Worm (Caenorhabditis elegans) whole organism, L1 larva: ENCODE results near the gene cyk-7.

Experiments used
- Y116A8C.19 ChIP-seq: sonication (generic microtip); optimal IDR thresholded peaks from 2 replicates; lab custom pipeline; 2016; ENCODE audit warnings: missing compliant biosample characterization, missing genetic modification characterization, borderline replicate concordance
- aha-1 ChIP-seq: fragments of 150-350 bp; optimal IDR thresholded peaks from 2 replicates; lab custom pipeline; 2014; ENCODE audit warnings: missing biosample characterization, missing genetic modification characterization
- alr-1 ChIP-seq: fragments of 200-800 bp; sonication (Bioruptor generic); optimal IDR thresholded peaks from 2 replicates; lab custom pipeline; 2018; ENCODE audit warnings: borderline replicate concordance, mild to moderate bottlenecking, missing genetic modification characterization, missing compliant biosample characterization
- aly-2 ChIP-seq: fragments of 150-350 bp; optimal IDR thresholded peaks from 2 replicates; lab custom pipeline; 2014; ENCODE audit warnings: missing biosample characterization, missing genetic modification characterization
- ama-1 ChIP-seq: fragments of 150-350 bp; optimal IDR thresholded peaks from 2 replicates; lab custom pipeline; 2014
- ceh-8 ChIP-seq: fragments of 200-800 bp; sonication (Bioruptor generic); optimal IDR thresholded peaks from 2 replicates; lab custom pipeline; 2018; ENCODE audit warnings: mild to moderate bottlenecking, missing genetic modification characterization, moderate library complexity, missing compliant biosample characterization
- ceh-82 ChIP-seq, 3 experiments: fragments of 150-350 bp in 1 of 3; sonication (generic microtip) in 2 of 3; optimal IDR thresholded peaks; 2 replicates each; lab custom pipeline; 2014 to 2017; ENCODE audit warnings: missing biosample characterization in 3 of 3, missing genetic modification characterization in 3 of 3
- dpl-1 ChIP-seq, 3 experiments: fragments of 150-350 bp in 2 of 3; sonication (generic microtip) in 1 of 3; optimal IDR thresholded peaks; 2 replicates each; lab custom pipeline; 2014 to 2017; ENCODE audit warnings: missing biosample characterization in 3 of 3, missing genetic modification characterization in 3 of 3, missing genetic modification reagents in 3 of 3
- dsc-1 ChIP-seq: sonication (generic microtip); optimal IDR thresholded peaks from 2 replicates; lab custom pipeline; 2016; ENCODE audit warnings: mild to moderate bottlenecking, missing genetic modification characterization, missing compliant biosample characterization
- efl-1 ChIP-seq, 4 experiments: fragments of 150-350 bp; optimal IDR thresholded peaks in 3 of 4; peaks in 1 of 4; 1 replicate in 1 of 4; 2 replicates in 3 of 4; lab custom pipeline; 2014; ENCODE audit warnings: missing biosample characterization in 2 of 4, missing genetic modification characterization in 2 of 4, missing genetic modification reagents in 2 of 4
- egl-13 ChIP-seq: sonication (generic microtip); optimal IDR thresholded peaks from 2 replicates; lab custom pipeline; 2016; ENCODE audit warnings: missing genotype, missing genetic modification reagents, missing genetic modification characterization, missing compliant biosample characterization
- egl-27 ChIP-seq, 2 experiments: fragments of 150-350 bp in 1 of 2; sonication (generic microtip); optimal IDR thresholded peaks; 3 replicates each; lab custom pipeline; 2017 to 2018; ENCODE audit warnings: missing biosample characterization in 2 of 2, missing genetic modification characterization in 2 of 2, missing genetic modification reagents in 2 of 2
- elt-2 ChIP-seq: sonication (generic microtip); optimal IDR thresholded peaks from 2 replicates; lab custom pipeline; 2016; ENCODE audit warnings: missing genetic modification characterization, mild to moderate bottlenecking, inconsistent platforms, missing compliant biosample characterization, missing genetic modification reagents
- elt-3 ChIP-seq, 6 experiments: fragments of 150-350 bp in 1 of 6; sonication (generic microtip); optimal IDR thresholded peaks; 2 replicates each; lab custom pipeline; 2017 to 2018; ENCODE audit warnings: missing biosample characterization in 6 of 6, missing genetic modification characterization in 6 of 6, inconsistent platforms in 1 of 6
- fos-1 ChIP-seq: fragments of 150-350 bp; optimal IDR thresholded peaks from 2 replicates; lab custom pipeline; 2014; ENCODE audit warnings: missing biosample characterization, missing genetic modification characterization
- hlh-17 ChIP-seq: fragments of 200-800 bp; sonication (Bioruptor generic); optimal IDR thresholded peaks from 2 replicates; lab custom pipeline; 2018; ENCODE audit warnings: missing genetic modification characterization, mild to moderate bottlenecking, missing compliant biosample characterization, moderate library complexity, borderline replicate concordance
- hpl-2 ChIP-seq: fragments of 150-350 bp; optimal IDR thresholded peaks from 2 replicates; lab custom pipeline; 2014; ENCODE audit warnings: missing biosample characterization, missing genetic modification reagents, missing genetic modification characterization
- irx-1 ChIP-seq: sonication (generic microtip); optimal IDR thresholded peaks from 2 replicates; lab custom pipeline; 2016; ENCODE audit warnings: missing genetic modification characterization, missing compliant biosample characterization
- isw-1 ChIP-seq: fragments of 200-800 bp; sonication (Bioruptor generic); IDR thresholded peaks from 2 replicates; pipeline ENCODE4 v1.3.6; 2022; ENCODE audit warnings: missing genetic modification characterization, missing compliant biosample characterization
- lin-13 ChIP-seq: fragments of 150-350 bp; optimal IDR thresholded peaks from 2 replicates; lab custom pipeline; 2014; ENCODE audit warnings: missing biosample characterization, missing genetic modification reagents, missing genetic modification characterization
- lin-14 ChIP-seq: fragments of 200-800 bp; sonication (Bioruptor generic); optimal IDR thresholded peaks from 2 replicates; lab custom pipeline; 2018; ENCODE audit warnings: mild to moderate bottlenecking, missing genetic modification characterization, moderate library complexity, missing compliant biosample characterization
- lin-15B ChIP-seq: fragments of 150-350 bp; sonication (generic microtip); optimal IDR thresholded peaks from 3 replicates; lab custom pipeline; 2014; ENCODE audit warnings: missing biosample characterization, missing genetic modification characterization
- lin-35 ChIP-seq, 2 experiments: fragments of 150-350 bp; optimal IDR thresholded peaks; 2 replicates each; lab custom pipeline; 2014; ENCODE audit warnings: missing biosample characterization in 2 of 2, missing genetic modification characterization in 2 of 2, missing genetic modification reagents in 2 of 2
- lin-39 ChIP-seq: fragments of 150-350 bp; optimal IDR thresholded peaks from 2 replicates; lab custom pipeline; 2014; ENCODE audit warnings: missing biosample characterization, missing genetic modification reagents, missing genetic modification characterization
- lir-3 ChIP-seq: sonication (generic microtip); optimal IDR thresholded peaks from 2 replicates; lab custom pipeline; 2016; ENCODE audit warnings: mild to moderate bottlenecking, missing genetic modification characterization, moderate library complexity, missing compliant biosample characterization; ENCODE audit not compliant: poor library complexity
- lsy-2 ChIP-seq, 2 experiments: fragments of 150-350 bp; optimal IDR thresholded peaks; 2 replicates each; lab custom pipeline; 2014; ENCODE audit warnings: missing biosample characterization in 2 of 2, missing genetic modification characterization in 2 of 2
- mab-9 ChIP-seq: fragments of 200-800 bp; sonication (Bioruptor generic); IDR thresholded peaks from 2 replicates; pipeline ENCODE4 v1.3.6; 2022; ENCODE audit warnings: missing genetic modification reagents, missing genetic modification characterization, missing compliant biosample characterization
- mdl-1 ChIP-seq, 2 experiments: fragments of 150-350 bp; optimal IDR thresholded peaks; 2 replicates each; lab custom pipeline; 2014 to 2017; ENCODE audit warnings: missing biosample characterization in 2 of 2, missing genetic modification characterization in 2 of 2, inconsistent platforms in 1 of 2
- nhr-12 ChIP-seq: sonication (generic microtip); optimal IDR thresholded peaks from 2 replicates; lab custom pipeline; 2017; ENCODE audit warnings: missing biosample characterization, missing genetic modification characterization
- nhr-19 ChIP-seq: fragments of 200-800 bp; sonication (Bioruptor generic); conservative IDR thresholded peaks from 2 replicates; pipeline ENCODE4 v1.3.6; 2022; ENCODE audit warnings: missing genetic modification characterization, missing compliant biosample characterization
- nhr-20 ChIP-seq: sonication (generic microtip); optimal IDR thresholded peaks from 2 replicates; lab custom pipeline; 2016; ENCODE audit warnings: mild to moderate bottlenecking, missing genetic modification characterization, missing compliant biosample characterization
- nhr-237 ChIP-seq: fragments of 150-350 bp; optimal IDR thresholded peaks from 2 replicates; lab custom pipeline; 2014; ENCODE audit warnings: missing biosample characterization, missing genetic modification characterization
- nhr-47 ChIP-seq: sonication (generic microtip); optimal IDR thresholded peaks from 2 replicates; lab custom pipeline; 2016; ENCODE audit warnings: mild to moderate bottlenecking, missing genetic modification characterization, moderate library complexity, missing compliant biosample characterization
- nhr-71 ChIP-seq: sonication (generic microtip); optimal IDR thresholded peaks from 2 replicates; lab custom pipeline; 2016; ENCODE audit warnings: mild to moderate bottlenecking, missing genetic modification characterization, moderate library complexity, missing compliant biosample characterization
- nhr-76 ChIP-seq: sonication (generic microtip); optimal IDR thresholded peaks from 2 replicates; lab custom pipeline; 2017; ENCODE audit warnings: missing biosample characterization, missing genetic modification characterization
- nhr-77 ChIP-seq: fragments of 150-350 bp; optimal IDR thresholded peaks from 2 replicates; lab custom pipeline; 2014; ENCODE audit warnings: missing biosample characterization, missing genetic modification characterization
- nhr-90 ChIP-seq: sonication (generic microtip); optimal IDR thresholded peaks from 2 replicates; lab custom pipeline; 2016; ENCODE audit warnings: mild to moderate bottlenecking, missing genetic modification characterization, missing compliant biosample characterization; ENCODE audit not compliant: poor library complexity
- pag-3 ChIP-seq: sonication (generic microtip); optimal IDR thresholded peaks from 2 replicates; lab custom pipeline; 2017; ENCODE audit warnings: missing genetic modification characterization, mild to moderate bottlenecking, missing compliant biosample characterization, antibody characterized with exemption, borderline replicate concordance; ENCODE audit not compliant: insufficient read depth
- sptf-1 ChIP-seq: fragments of 150-350 bp; optimal IDR thresholded peaks from 2 replicates; lab custom pipeline; 2014; ENCODE audit warnings: missing biosample characterization, missing genetic modification characterization
- unc-130 ChIP-seq: fragments of 150-350 bp; optimal IDR thresholded peaks from 2 replicates; lab custom pipeline; 2017; ENCODE audit warnings: missing biosample characterization, missing genetic modification characterization, inconsistent platforms
- unc-30 ChIP-seq: sonication (generic microtip); optimal IDR thresholded peaks from 2 replicates; lab custom pipeline; 2017; ENCODE audit warnings: missing biosample characterization, missing genetic modification characterization
- xbp-1 ChIP-seq: sonication (generic microtip); optimal IDR thresholded peaks from 2 replicates; lab custom pipeline; 2016; ENCODE audit warnings: missing genetic modification characterization, missing compliant biosample characterization
- zag-1 ChIP-seq: fragments of 150-350 bp; optimal IDR thresholded peaks from 2 replicates; lab custom pipeline; 2014; ENCODE audit warnings: missing biosample characterization, missing genetic modification characterization

The cyk-7 gene

ce11 chrIII:7769965-7770364, 25.2 kb downstream of the cyk-7 start, which contains the start of gene snu-23 (continued):
- TF ChIP-seq hpl-2 (no peak), egl-27 (tag; optimal IDR thresholded peaks at IDR 0.05; lab: Kevin White, UChicago) (no peak), dsc-1 (tag; lab: Kevin White, UChicago) (no peak)
- TF ChIP-seq, all 84 proteins: peak for 14

ce11 chrIII:7768963-7769362, 26.2 kb downstream of the cyk-7 start, which contains the start of gene ZK686.3:
Gene ZK686.3, minus strand, starts transcription at chrIII:7769063.
- TF ChIP-seq sptf-1 (tag; lab: Kevin White, UChicago), result no peak
- TF ChIP-seq nhr-19, result no peak
- no peak for TF ChIP-seq nhr-20 (tag; lab: Kevin White, UChicago)
- no peak for TF ChIP-seq egl-27 (tag; optimal IDR thresholded peaks at IDR 0.05; lab: Kevin White, UChicago)
- no peak for TF ChIP-seq nhr-77 (tag; lab: Kevin White, UChicago)
- no peak for TF ChIP-seq pag-3 (tag; lab: Kevin White, UChicago)
- TF ChIP-seq alr-1 (tag; lab: Kevin White, UChicago), result no peak
- TF ChIP-seq unc-30 (tag; lab: Kevin White, UChicago), result no peak
- no peak for TF ChIP-seq nhr-12 (tag; lab: Kevin White, UChicago)
- no peak for TF ChIP-seq Y116A8C.19 (tag; lab: Kevin White, UChicago)
- no peak for TF ChIP-seq lin-35 (GFP tag; optimal IDR thresholded peaks at IDR 0.05; lab: Kevin White, UChicago)
- no peak for TF ChIP-seq lir-3 (tag; lab: Kevin White, UChicago)
- TF ChIP-seq aha-1, result no peak

ce11 chrIII:7767415-7767814, 27.8 kb downstream of the cyk-7 start, which contains the start of gene ZK686.5:
Gene ZK686.5, minus strand, starts transcription at chrIII:7767515.
- TF ChIP-seq ceh-8 (GFP tag; lab: Kevin White, UChicago), result no peak
- TF ChIP-seq dsc-1 (tag; lab: Kevin White, UChicago), result no peak
- no peak for TF ChIP-seq nhr-237
- TF ChIP-seq unc-30 (tag; lab: Kevin White, UChicago), result no peak
- no peak for TF ChIP-seq lin-35 (GFP tag; optimal IDR thresholded peaks at IDR 0.05; lab: Kevin White, UChicago)
- no peak for TF ChIP-seq elt-2 (tag; lab: Kevin White, UChicago)
- no peak for TF ChIP-seq ama-1
- no peak for TF ChIP-seq lin-13 (GFP tag; lab: Kevin White, UChicago)
- TF ChIP-seq dpl-1 (GFP tag; optimal IDR thresholded peaks at IDR 0.05; lab: Kevin White, UChicago), result no peak
- TF ChIP-seq aly-2 (tag; lab: Kevin White, UChicago), result no peak

- TF ChIP-seq lin-13 (GFP tag; lab: Kevin White, UChicago) (no peak), nhr-90 (peak; percentile 5), elt-2 (tag; lab: Kevin White, UChicago) (no peak), nhr-76 (tag; lab: Kevin White, UChicago) (no peak), nhr-71 (tag; lab: Kevin White, UChicago) (peak; percentile 48), nhr-20 (tag; lab: Kevin White, UChicago) (peak; percentile 28), egl-13 (tag; lab: Kevin White, UChicago) (peak; percentile 21), nhr-77 (tag; lab: Kevin White, UChicago) (no peak), lin-15B (tag; lab: Kevin White, UChicago) (peak; percentile 27), lir-3 (tag; lab: Kevin White, UChicago) (no peak), fos-1 (no peak), irx-1 (tag; lab: Kevin White, UChicago) (no peak), unc-130 (no peak), zag-1 (tag; lab: Kevin White, UChicago) (no peak), mdl-1 (tag; optimal IDR thresholded peaks at IDR 0.05; lab: Kevin White, UChicago) (no peak), lin-39 (peak; percentile 25), lin-14 (GFP tag; lab: Kevin White, UChicago) (peak; percentile 37), ceh-8 (GFP tag; lab: Kevin White, UChicago) (no peak), isw-1 (GFP tag; lab: Robert Waterston, UW) (peak; percentile 10; the same call in 1 of the 2 replicates), nhr-47 (peak; percentile 27), xbp-1 (peak; percentile 33), elt-3 (tag; optimal IDR thresholded peaks at IDR 0.05; lab: Kevin White, UChicago) (no peak), efl-1 (optimal IDR thresholded peaks at IDR 0.05; lab: Kevin White, UChicago) (peak; percentile 37), efl-1 (GFP tag; optimal IDR thresholded peaks at IDR 0.05 in 1 of 2; lab: Kevin White, UChicago) (peak; percentile 28 to 91), hlh-17 (GFP tag; lab: Kevin White, UChicago) (no peak), lsy-2 (tag; optimal IDR thresholded peaks at IDR 0.05; lab: Kevin White, UChicago) (peak; percentile 68 to 80), dsc-1 (tag; lab: Kevin White, UChicago) (no peak), ceh-82 (tag; optimal IDR thresholded peaks at IDR 0.05; lab: Kevin White, UChicago) (peak in 2 of 3 experiments; percentile 4 to 22), mab-9 (GFP tag; lab: Robert Waterston, UW) (no peak), sptf-1 (tag; lab: Kevin White, UChicago) (no peak)
Measured at ce11 chrIII:7765974-7766373, 29.2 kb downstream of the cyk-7 start, which contains the start of gene ZK686.2. Gene ZK686.2, minus strand, starts transcription at chrIII:7766052.
